Worm (Caenorhabditis elegans): ENCODE measurements around the gene K08H2.4.

- TF ChIP-seq F13H6.1 (tag; optimal IDR thresholded peaks at IDR 0.05), result no peak
- TF ChIP-seq nhr-23 (tag; optimal IDR thresholded peaks at IDR 0.05), result no peak
- no peak for TF ChIP-seq ceh-82 (tag; optimal IDR thresholded peaks at IDR 0.05)
- TF ChIP-seq elt-3 (tag; optimal IDR thresholded peaks at IDR 0.05), result no peak
- TF ChIP-seq lin-39 (tag; optimal IDR thresholded peaks at IDR 0.05), result no peak
- TF ChIP-seq zag-1 (tag; optimal IDR thresholded peaks at IDR 0.05), result no peak
- TF ChIP-seq fos-1 (tag; optimal IDR thresholded peaks at IDR 0.05), result no peak
- TF ChIP-seq Y55F3AM.14 (GFP tag; optimal IDR thresholded peaks at IDR 0.05), result no peak
- TF ChIP-seq alr-1 (tag; optimal IDR thresholded peaks at IDR 0.05), result no peak
- no peak for TF ChIP-seq nhr-11 (tag; optimal IDR thresholded peaks at IDR 0.05)
- TF ChIP-seq ama-1 (optimal IDR thresholded peaks at IDR 0.05), result no peak
Measured at ce11 chrX:13217940-13218339, 20.4 kb upstream of the K08H2.4 start.
